Fruit fly (Drosophila melanogaster) whole organism, embryonic: ENCODE measurements around the gene Mkp3.

ENCODE experiments used
- B-H2 ChIP-seq: fragments of 200-800 bp; sonication (Bioruptor generic); optimal IDR thresholded peaks from 2 replicates; lab custom pipeline; 2018; ENCODE audit warnings: missing biosample characterization, mild to moderate bottlenecking, missing genetic modification characterization
- C15 ChIP-seq: fragments of 200-800 bp; sonication (Bioruptor generic); IDR thresholded peaks from 3 replicates; pipeline ENCODE4 v1.3.6; 2022; ENCODE audit warnings: missing biosample characterization, missing genetic modification characterization
- CG11696 ChIP-seq: fragments of 200-800 bp; sonication (Bioruptor generic); IDR thresholded peaks from 2 replicates; pipeline ENCODE4 v1.3.6; 2022; ENCODE audit warnings: missing biosample characterization, missing genetic modification characterization
- CG13894 ChIP-seq: fragments of 200-800 bp; sonication (Bioruptor generic); optimal IDR thresholded peaks from 3 replicates; lab custom pipeline; 2018; ENCODE audit warnings: missing biosample characterization, mild to moderate bottlenecking, missing genetic modification characterization, moderate library complexity
- CG1529 ChIP-seq: fragments of 200-800 bp; sonication (Bioruptor generic); optimal IDR thresholded peaks from 3 replicates; lab custom pipeline; 2018; ENCODE audit warnings: missing biosample characterization, missing genetic modification characterization
- CG15479 ChIP-seq: fragments of 200-800 bp; sonication (Bioruptor generic); optimal IDR thresholded peaks from 3 replicates; lab custom pipeline; 2019; ENCODE audit warnings: missing biosample characterization, mild to moderate bottlenecking, missing genetic modification characterization, moderate library complexity
- CG15696 ChIP-seq: fragments of 200-800 bp; sonication (Bioruptor generic); optimal IDR thresholded peaks from 2 replicates; lab custom pipeline; 2019; ENCODE audit warnings: missing biosample characterization, mild to moderate bottlenecking, missing genetic modification characterization, moderate library complexity
- CG17359 ChIP-seq: fragments of 200-800 bp; sonication (Bioruptor generic); optimal IDR thresholded peaks from 3 replicates; lab custom pipeline; 2018; ENCODE audit warnings: missing biosample characterization, mild to moderate bottlenecking, missing genetic modification characterization, moderate library complexity
- CG17385 ChIP-seq: fragments of 200-800 bp; sonication (Bioruptor generic); optimal IDR thresholded peaks from 3 replicates; lab custom pipeline; 2018; ENCODE audit warnings: missing biosample characterization, mild to moderate bottlenecking, missing genetic modification characterization
- CG32532 ChIP-seq: fragments of 200-800 bp; sonication (Bioruptor generic); IDR thresholded peaks from 2 replicates; pipeline ENCODE4 v1.3.6; 2022; ENCODE audit warnings: missing biosample characterization, missing genetic modification characterization
- CG3847 ChIP-seq: fragments of 200-800 bp; sonication (Bioruptor generic); IDR thresholded peaks from 2 replicates; pipeline ENCODE4 v1.3.6; 2022; ENCODE audit warnings: missing biosample characterization, missing genetic modification characterization
- CG42726 ChIP-seq: fragments of 200-800 bp; sonication (Bioruptor generic); IDR thresholded peaks from 2 replicates; pipeline ENCODE4 v1.3.6; 2022; ENCODE audit warnings: missing biosample characterization, missing genetic modification characterization; ENCODE audit not compliant: partially characterized antibody
- CG6683 ChIP-seq: fragments of 200-800 bp; sonication (Bioruptor generic); optimal IDR thresholded peaks from 2 replicates; lab custom pipeline; 2017; ENCODE audit warnings: missing biosample characterization, mild to moderate bottlenecking, missing genetic modification characterization, missing genetic modification reagents
- CG7987 ChIP-seq: fragments of 200-800 bp; sonication (Bioruptor generic); optimal IDR thresholded peaks from 2 replicates; lab custom pipeline; 2018; ENCODE audit warnings: missing biosample characterization, mild to moderate bottlenecking, missing genetic modification characterization, moderate library complexity
- CG9876 ChIP-seq: fragments of 200-800 bp; sonication (Bioruptor generic); optimal IDR thresholded peaks from 2 replicates; lab custom pipeline; 2016; ENCODE audit warnings: missing biosample characterization, missing genetic modification characterization
- CG9932 ChIP-seq: fragments of 200-800 bp; sonication (Bioruptor generic); IDR thresholded peaks from 2 replicates; pipeline ENCODE4 v1.3.6; 2022; ENCODE audit warnings: missing biosample characterization, missing genetic modification characterization
- CkIIα-i1 ChIP-seq: fragments of 200-800 bp; sonication (Bioruptor generic); IDR thresholded peaks from 2 replicates; pipeline ENCODE4 v1.3.6; 2022; ENCODE audit warnings: missing biosample characterization, missing genetic modification characterization
- D19A ChIP-seq: fragments of 200-800 bp; optimal IDR thresholded peaks from 3 replicates; lab custom pipeline; 2019; ENCODE audit warnings: missing biosample characterization, mild to moderate bottlenecking, missing genetic modification characterization, moderate library complexity
- Dbx ChIP-seq: fragments of 200-800 bp; sonication (Bioruptor generic); IDR thresholded peaks from 3 replicates; pipeline ENCODE4 v1.3.6; 2022; ENCODE audit warnings: missing biosample characterization, missing genetic modification characterization
- Fer1 ChIP-seq: fragments of 200-800 bp; sonication (Bioruptor generic); optimal IDR thresholded peaks from 2 replicates; lab custom pipeline; 2017; ENCODE audit warnings: missing biosample characterization, mild to moderate bottlenecking, missing genetic modification characterization
- Gsc ChIP-seq: fragments of 200-800 bp; sonication (Bioruptor generic); IDR thresholded peaks from 2 replicates; pipeline ENCODE4 v1.3.6; 2022; ENCODE audit warnings: missing biosample characterization, missing genetic modification characterization
- HLH54F ChIP-seq: fragments of 200-800 bp; sonication (Bioruptor generic); optimal IDR thresholded peaks from 3 replicates; lab custom pipeline; 2016; ENCODE audit warnings: missing biosample characterization, missing genetic modification characterization
- Hand ChIP-seq: fragments of 200-800 bp; sonication (Bioruptor generic); optimal IDR thresholded peaks from 2 replicates; lab custom pipeline; 2017; ENCODE audit warnings: mild to moderate bottlenecking, missing biosample characterization, missing genetic modification reagents, missing genetic modification characterization
- Hr78 ChIP-seq, 2 experiments: fragments of 200-800 bp in 1 of 2; fragments of >200 bp in 1 of 2; sonication (Bioruptor generic) in 1 of 2; optimal IDR thresholded peaks; 2 replicates each; lab custom pipeline; 2017 to 2019; ENCODE audit warnings: missing biosample characterization in 2 of 2, missing genetic modification characterization in 2 of 2, mild to moderate bottlenecking in 1 of 2, moderate library complexity in 1 of 2
- Lim3 ChIP-seq: fragments of 200-800 bp; sonication (Bioruptor generic); IDR thresholded peaks from 2 replicates; pipeline ENCODE4 v1.3.6; 2022; ENCODE audit warnings: missing biosample characterization, missing genetic modification characterization
- Nf-YC ChIP-seq: fragments of 200-800 bp; optimal IDR thresholded peaks from 3 replicates; lab custom pipeline; 2019; ENCODE audit warnings: missing biosample characterization, mild to moderate bottlenecking, missing genetic modification characterization, moderate library complexity
- NfI ChIP-seq: fragments of 200-800 bp; sonication (Bioruptor generic); optimal IDR thresholded peaks from 3 replicates; lab custom pipeline; 2018; ENCODE audit warnings: missing biosample characterization, mild to moderate bottlenecking, missing genetic modification characterization, moderate library complexity
- bab2 ChIP-seq: fragments of 200-800 bp; sonication (Bioruptor generic); optimal IDR thresholded peaks from 2 replicates; lab custom pipeline; 2016; ENCODE audit warnings: missing biosample characterization, missing genetic modification characterization
- bigmax ChIP-seq: fragments of 200-800 bp; sonication (Bioruptor generic); optimal IDR thresholded peaks from 2 replicates; lab custom pipeline; 2018; ENCODE audit warnings: missing biosample characterization, mild to moderate bottlenecking, missing genetic modification characterization
- ci ChIP-seq: fragments of 200-800 bp; sonication (Bioruptor generic); IDR thresholded peaks from 3 replicates; pipeline ENCODE4 v1.3.6; 2022; ENCODE audit warnings: missing biosample characterization, missing genetic modification characterization
- dan ChIP-seq: fragments of 200-800 bp; sonication (Bioruptor generic); IDR thresholded peaks from 2 replicates; pipeline ENCODE4 v1.3.6; 2022; ENCODE audit warnings: missing biosample characterization, missing genetic modification characterization
- ftz-f1 ChIP-seq: fragments of 200-800 bp; sonication (Bioruptor generic); optimal IDR thresholded peaks from 2 replicates; lab custom pipeline; 2016; ENCODE audit warnings: missing biosample characterization, missing genetic modification characterization
- gce ChIP-seq: fragments of 200-800 bp; sonication (Bioruptor generic); IDR thresholded peaks from 3 replicates; pipeline ENCODE4 v1.3.6; 2022; ENCODE audit warnings: missing biosample characterization, missing genetic modification characterization
- gcm ChIP-seq: fragments of 200-800 bp; sonication (Bioruptor generic); optimal IDR thresholded peaks from 2 replicates; lab custom pipeline; 2019; ENCODE audit warnings: missing biosample characterization, mild to moderate bottlenecking, missing genetic modification characterization, moderate library complexity
- gsb ChIP-seq: fragments of 200-800 bp; sonication (Bioruptor generic); IDR thresholded peaks from 2 replicates; pipeline ENCODE4 v1.3.6; 2022; ENCODE audit warnings: missing biosample characterization, missing genetic modification characterization
- ken ChIP-seq: fragments of 200-800 bp; sonication (Bioruptor generic); IDR thresholded peaks from 3 replicates; pipeline ENCODE4 v1.3.6; 2022; ENCODE audit warnings: missing biosample characterization, missing genetic modification characterization
- kni ChIP-seq: fragments of 200-800 bp; sonication (Bioruptor generic); optimal IDR thresholded peaks from 3 replicates; lab custom pipeline; 2017; ENCODE audit warnings: mild to moderate bottlenecking, missing biosample characterization, missing genetic modification reagents, missing genetic modification characterization
- lab ChIP-seq: fragments of 200-800 bp; sonication (Bioruptor generic); optimal IDR thresholded peaks from 3 replicates; lab custom pipeline; 2017; ENCODE audit warnings: missing biosample characterization, missing genetic modification characterization, mild to moderate bottlenecking, moderate library complexity, missing genetic modification reagents
- lbe ChIP-seq: fragments of 200-800 bp; sonication (Bioruptor generic); optimal IDR thresholded peaks from 2 replicates; lab custom pipeline; 2016; ENCODE audit warnings: missing biosample characterization, mild to moderate bottlenecking, missing genetic modification characterization
- lmd ChIP-seq: fragments of 200-800 bp; sonication (Bioruptor generic); IDR thresholded peaks from 2 replicates; pipeline ENCODE4 v1.3.6; 2022; ENCODE audit warnings: missing biosample characterization, missing genetic modification characterization
- mirr ChIP-seq: fragments of 200-800 bp; sonication (Bioruptor generic); optimal IDR thresholded peaks from 3 replicates; lab custom pipeline; 2018; ENCODE audit warnings: missing biosample characterization, mild to moderate bottlenecking, missing genetic modification characterization
- nau ChIP-seq: fragments of 200-800 bp; sonication (Bioruptor generic); optimal IDR thresholded peaks from 3 replicates; lab custom pipeline; 2017; ENCODE audit warnings: missing biosample characterization, mild to moderate bottlenecking, missing genetic modification characterization, missing genetic modification reagents
- onecut ChIP-seq: fragments of 200-800 bp; sonication (Bioruptor generic); IDR thresholded peaks from 2 replicates; pipeline ENCODE4 v1.3.6; 2022; ENCODE audit warnings: missing biosample characterization, missing genetic modification characterization
- pzg ChIP-seq: fragments of 200-800 bp; sonication (Bioruptor generic); optimal IDR thresholded peaks from 3 replicates; lab custom pipeline; 2018; ENCODE audit warnings: missing biosample characterization, mild to moderate bottlenecking, missing genetic modification characterization, moderate library complexity
- sens ChIP-seq: fragments of 200-800 bp; sonication (Bioruptor generic); peaks from one replicate; lab custom pipeline; 2016; ENCODE audit warnings: missing biosample characterization, missing genetic modification characterization
- sna ChIP-seq: fragments of 200-800 bp; sonication (Bioruptor generic); IDR thresholded peaks from 2 replicates; pipeline ENCODE4 v1.3.6; 2022; ENCODE audit warnings: missing biosample characterization, missing genetic modification characterization; ENCODE audit not compliant: partially characterized antibody
- sug ChIP-seq: fragments of 200-800 bp; optimal IDR thresholded peaks from 2 replicates; lab custom pipeline; 2019; ENCODE audit warnings: missing biosample characterization, mild to moderate bottlenecking, missing genetic modification characterization, moderate library complexity
- tgo ChIP-seq: fragments of 200-800 bp; sonication (Bioruptor generic); IDR thresholded peaks from 3 replicates; pipeline ENCODE4 v1.3.6; 2022; ENCODE audit warnings: missing biosample characterization, missing genetic modification characterization
- tll ChIP-seq, 2 experiments: fragments of 200-800 bp in 1 of 2; fragments of >200 bp in 1 of 2; sonication (Bioruptor generic) in 1 of 2; optimal IDR thresholded peaks; 2 replicates each; lab custom pipeline; 2017 to 2019; ENCODE audit warnings: missing biosample characterization in 2 of 2, missing genetic modification characterization in 2 of 2, mild to moderate bottlenecking in 1 of 2, moderate library complexity in 1 of 2

Mkp3 gene

DNA sequence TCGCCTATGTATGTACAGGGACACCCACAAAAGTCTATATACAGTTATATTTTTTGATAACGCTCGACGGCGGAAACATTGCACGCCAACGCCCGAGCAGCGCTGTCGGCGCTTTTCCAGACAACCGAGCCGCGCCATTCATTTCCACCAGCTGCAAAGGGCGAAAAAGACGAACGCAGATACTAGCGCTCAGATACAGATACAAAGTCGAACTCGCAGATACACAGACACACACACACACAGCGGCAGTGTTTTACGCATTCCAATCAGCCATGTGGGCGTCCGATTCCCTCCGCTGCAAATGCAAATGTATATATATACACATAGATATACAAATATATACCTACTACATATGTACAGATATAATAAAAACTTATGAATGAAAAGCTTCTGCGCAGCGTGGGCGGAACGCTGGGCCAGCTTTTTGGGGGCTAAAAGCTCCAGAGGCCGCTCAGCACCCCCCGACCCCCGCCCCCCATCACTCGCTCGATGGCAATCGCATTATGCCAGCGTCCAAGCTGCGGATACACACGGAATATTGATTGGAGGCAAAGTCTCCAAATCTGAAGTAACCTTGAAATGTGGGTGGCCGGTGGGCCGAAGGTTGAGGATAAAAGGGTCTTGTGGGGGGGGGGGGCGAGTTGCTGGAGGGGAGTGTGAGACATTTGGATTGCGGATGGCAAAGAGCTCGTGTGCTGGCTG, 5.3 kb upstream of the Mkp3 start (continued):
- TF ChIP-seq CG11696 (GFP tag; lab: Robert Waterston, UW), result no peak
- peak; percentile 10 for TF ChIP-seq lab (GFP tag; lab: Kevin White, UChicago)
- no peak for TF ChIP-seq D19A
- TF ChIP-seq CkIIα-i1 (GFP tag; lab: Robert Waterston, UW), result no peak
- TF ChIP-seq NfI (GFP tag; lab: Kevin White, UChicago), result no peak
- no peak for TF ChIP-seq C15 (GFP tag; lab: Robert Waterston, UW)
- TF ChIP-seq kni (GFP tag; lab: Kevin White, UChicago), result peak; percentile 42
- no peak for TF ChIP-seq CG9876 (GFP tag; lab: Kevin White, UChicago)
- peak; percentile 14 for TF ChIP-seq Fer1 (GFP tag; lab: Kevin White, UChicago)
- TF ChIP-seq onecut (GFP tag; lab: Robert Waterston, UW), result peak; percentile 99
- TF ChIP-seq sens, result peak; percentile 76
- no peak for TF ChIP-seq CG15479 (GFP tag; lab: Kevin White, UChicago)
- peak; percentile 17 for TF ChIP-seq nau (GFP tag; lab: Kevin White, UChicago)
- peak; percentile 14 for TF ChIP-seq mirr
- TF ChIP-seq CG17359 (tag; lab: Kevin White, UChicago), result no peak
- no peak for TF ChIP-seq CG15696 (tag; lab: Kevin White, UChicago)
- no peak for TF ChIP-seq tll (GFP tag; optimal IDR thresholded peaks at IDR 0.05; lab: Kevin White, UChicago)
- peak; percentile 17 for TF ChIP-seq gcm (GFP tag; lab: Kevin White, UChicago)
- peak; percentile 10 for TF ChIP-seq pzg
- TF ChIP-seq CG9932 (GFP tag; lab: Robert Waterston, UW), result peak; percentile 45
- TF ChIP-seq Lim3 (GFP tag; lab: Robert Waterston, UW), result no peak
- TF ChIP-seq lbe, result peak; percentile 41
- peak; percentile 24; the same call in 1 of the 2 replicates for TF ChIP-seq CG3847 (GFP tag; lab: Robert Waterston, UW)
- TF ChIP-seq ci, result 0 out of 3 replicates have a peak, but pooled peaks have one; percentile 64
- peak; percentile 17 for TF ChIP-seq B-H2
- no peak for TF ChIP-seq CG42726 (GFP tag; lab: Robert Waterston, UW)
- TF ChIP-seq tgo, result 0 out of 3 replicates have a peak, but pooled peaks have one; percentile 48
- no peak for TF ChIP-seq CG1529
- TF ChIP-seq CG6683 (GFP tag; lab: Kevin White, UChicago), result peak; percentile 7
- peak; percentile 51; the same call in 1 of the 2 replicates for TF ChIP-seq CG32532 (GFP tag; lab: Robert Waterston, UW)
- no peak for TF ChIP-seq bab2 (GFP tag; lab: Kevin White, UChicago)
- TF ChIP-seq CG13894 (tag; lab: Kevin White, UChicago), result peak; percentile 63
- TF ChIP-seq bigmax (GFP tag; lab: Kevin White, UChicago), result no peak
- TF ChIP-seq ftz-f1, result peak; percentile 98
- TF ChIP-seq lmd, result no peak
- TF ChIP-seq Nf-YC, result peak; percentile 31
- TF ChIP-seq CG17385 (GFP tag; lab: Kevin White, UChicago), result no peak
- TF ChIP-seq gsb, result no peak
- TF ChIP-seq Hand, result no peak
- TF ChIP-seq Hr78 (GFP tag; optimal IDR thresholded peaks at IDR 0.05; lab: Kevin White, UChicago), result peak in 1 of 2 experiments; percentile 44
- TF ChIP-seq Dbx (GFP tag; lab: Robert Waterston, UW), result peak; percentile 51; the same call in 1 of the 3 replicates
- 0 out of 3 replicates have a peak, but pooled peaks have one; percentile 25 for TF ChIP-seq ken (GFP tag; lab: Robert Waterston, UW)
- TF ChIP-seq sna (GFP tag; lab: Robert Waterston, UW), result 0 out of 2 replicates have a peak, but pooled peaks have one; percentile 37
- TF ChIP-seq sug, result peak; percentile 52
- peak; percentile 27; the same call in 1 of the 3 replicates for TF ChIP-seq gce (GFP tag; lab: Robert Waterston, UW)
- TF ChIP-seq CG7987 (GFP tag; lab: Kevin White, UChicago), result peak; percentile 32
- TF ChIP-seq HLH54F, result no peak
- no peak for TF ChIP-seq Gsc (GFP tag; lab: Robert Waterston, UW)
- TF ChIP-seq dan, result no peak
